Worm (Caenorhabditis elegans): ENCODE data around the gene fbxa-82.

DNA sequence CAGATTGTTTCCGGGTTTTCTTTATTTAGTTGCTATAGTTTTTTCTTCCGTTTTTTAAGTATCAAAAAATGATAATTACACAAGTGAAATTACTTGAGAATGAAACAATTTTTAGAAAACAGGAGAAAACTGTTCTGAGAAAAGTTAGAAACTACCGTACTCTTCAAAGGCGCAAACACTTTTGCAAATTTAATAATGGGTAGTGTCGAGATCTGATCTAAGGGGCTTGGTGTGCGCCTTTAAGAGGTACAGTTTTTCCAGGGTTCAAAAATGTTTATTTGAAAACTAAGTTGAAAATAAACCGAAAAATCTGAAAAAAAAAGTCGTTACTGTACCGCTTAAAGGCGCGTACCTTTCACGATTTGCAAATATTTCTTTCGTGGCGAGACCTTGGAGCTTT lies 8.3 kb upstream of the fbxa-82 start:
- TF ChIP-seq tra-4 (tag; optimal IDR thresholded peaks at IDR 0.05) (no peak), pes-1 (GFP tag; IDR thresholded peaks at IDR 0.05) (no peak), tbx-37 (GFP tag; conservative IDR thresholded peaks at IDR 0.05) (no peak), tbx-11 (GFP tag; IDR thresholded peaks at IDR 0.05) (no peak), hnd-1 (tag; optimal IDR thresholded peaks at IDR 0.05) (no peak), ama-1 (optimal IDR thresholded peaks at IDR 0.05) (no peak), ceh-36 (tag; optimal IDR thresholded peaks at IDR 0.05) (no peak)

All from whole organism, early embryonic.